Fruit fly (Drosophila melanogaster): Measurements from ENCODE around the gene CG13101.

CG13101 gene

dm6 chr2L:8997285-8997684 lies 12.6 kb upstream of the CG13101 start, which contains the start of the genes alien and CG18661 (continued):
- TF ChIP-seq CG4282 (GFP tag; optimal IDR thresholded peaks at IDR 0.05) (peak; percentile 88), GATAe (GFP tag; conservative IDR thresholded peaks at IDR 0.05) (peak; percentile 55; the same call in 1 of the 2 replicates), CG1529 (GFP tag; optimal IDR thresholded peaks at IDR 0.05) (no peak), Doc2 (GFP tag; IDR thresholded peaks at IDR 0.05) (0 out of 2 replicates have a peak, but pooled peaks have one; percentile 6), Bdp1 (GFP tag; optimal IDR thresholded peaks at IDR 0.05) (peak; percentile 25), HLH3B (GFP tag; IDR thresholded peaks at IDR 0.05) (peak; percentile 98), fd64A (GFP tag; optimal IDR thresholded peaks at IDR 0.05) (no peak), hb (GFP tag; IDR thresholded peaks at IDR 0.05; ENCODE audit: partially characterized antibody) (no peak), fru (optimal IDR thresholded peaks at IDR 0.05) (no peak), CG2889 (GFP tag; IDR thresholded peaks at IDR 0.05) (peak; percentile 81), her (GFP tag; optimal IDR thresholded peaks at IDR 0.05) (peak; percentile 78), Trl (optimal IDR thresholded peaks at IDR 0.05) (no peak), Trl (GFP tag; optimal IDR thresholded peaks at IDR 0.05) (peak; percentile 98), C15 (GFP tag; IDR thresholded peaks at IDR 0.05) (peak; percentile 86; the same call in 2 of the 3 replicates), Dfd (GFP tag; optimal IDR thresholded peaks at IDR 0.05) (no peak), dmrt99B (tag; optimal IDR thresholded peaks at IDR 0.05) (peak; percentile 76), schlank (tag; optimal IDR thresholded peaks at IDR 0.05) (peak; percentile 66), cwo (GFP tag; optimal IDR thresholded peaks at IDR 0.05) (peak; percentile 11), pb (GFP tag; optimal IDR thresholded peaks at IDR 0.05) (peak; percentile 82), CG2678 (tag; optimal IDR thresholded peaks at IDR 0.05) (peak; percentile 61), chinmo (GFP tag; IDR thresholded peaks at IDR 0.05; ENCODE audit: partially characterized antibody) (no peak), tap (tag; optimal IDR thresholded peaks at IDR 0.05) (no peak), Elba2 (GFP tag; optimal IDR thresholded peaks at IDR 0.05) (peak; percentile 41), dati (GFP tag; IDR thresholded peaks at IDR 0.05) (no peak), Blimp-1 (GFP tag; optimal IDR thresholded peaks at IDR 0.05) (peak; percentile 48), CG8388 (GFP tag; optimal IDR thresholded peaks at IDR 0.05) (peak; percentile 46), CG8478 (optimal IDR thresholded peaks at IDR 0.05) (no peak), bab2 (GFP tag; optimal IDR thresholded peaks at IDR 0.05) (peak; percentile 80), CG3726 (GFP tag; IDR thresholded peaks at IDR 0.05) (peak; percentile 95; the same call in 1 of the 3 replicates), CG18011 (GFP tag; optimal IDR thresholded peaks at IDR 0.05) (peak; percentile 61), toy (GFP tag; IDR thresholded peaks at IDR 0.05) (peak; percentile 51; the same call in 1 of the 2 replicates), prd (optimal IDR thresholded peaks at IDR 0.05) (no peak), prd (GFP tag; IDR thresholded peaks at IDR 0.05) (peak; percentile 95), croc (GFP tag; conservative IDR thresholded peaks at IDR 0.05) (peak; percentile 91), CoRest (tag; optimal IDR thresholded peaks at IDR 0.05) (peak; percentile 90), CG12071 (GFP tag; optimal IDR thresholded peaks at IDR 0.05) (no peak), gt (GFP tag; IDR thresholded peaks at IDR 0.05) (peak; percentile 49; the same call in 1 of the 2 replicates), Dp (GFP tag; optimal IDR thresholded peaks at IDR 0.05) (peak; percentile 44), Nf-YA (GFP tag; IDR thresholded peaks at IDR 0.05) (peak; percentile 83), br (optimal IDR thresholded peaks at IDR 0.05) (no peak), bbx (GFP tag; IDR thresholded peaks at IDR 0.05; ENCODE audit: partially characterized antibody) (peak; percentile 23; the same call in 1 of the 2 replicates), lab (GFP tag; optimal IDR thresholded peaks at IDR 0.05) (peak; percentile 72), CG33213 (GFP tag; optimal IDR thresholded peaks at IDR 0.05) (peak; percentile 88), Deaf1 (tag; optimal IDR thresholded peaks at IDR 0.05) (peak; percentile 14), CG2129 (GFP tag; IDR thresholded peaks at IDR 0.05; ENCODE audit: partially characterized antibody) (peak; percentile 45; the same call in 1 of the 2 replicates), CG10274 (GFP tag; optimal IDR thresholded peaks at IDR 0.05) (no peak), CG9609 (GFP tag; optimal IDR thresholded peaks at IDR 0.05) (peak; percentile 77), CG4328 (GFP tag; optimal IDR thresholded peaks at IDR 0.05) (peak; percentile 10), CG7556 (GFP tag; optimal IDR thresholded peaks at IDR 0.05) (peak; percentile 30), CG17802 (tag; optimal IDR thresholded peaks at IDR 0.05) (peak; percentile 9), Mrtf (GFP tag; IDR thresholded peaks at IDR 0.05) (peak; percentile 81), CG18262 (tag; optimal IDR thresholded peaks at IDR 0.05) (no peak)
